Fruit fly (Drosophila melanogaster): Measurements from ENCODE around the gene Cyp4d2.

The Cyp4d2 gene

DNA sequence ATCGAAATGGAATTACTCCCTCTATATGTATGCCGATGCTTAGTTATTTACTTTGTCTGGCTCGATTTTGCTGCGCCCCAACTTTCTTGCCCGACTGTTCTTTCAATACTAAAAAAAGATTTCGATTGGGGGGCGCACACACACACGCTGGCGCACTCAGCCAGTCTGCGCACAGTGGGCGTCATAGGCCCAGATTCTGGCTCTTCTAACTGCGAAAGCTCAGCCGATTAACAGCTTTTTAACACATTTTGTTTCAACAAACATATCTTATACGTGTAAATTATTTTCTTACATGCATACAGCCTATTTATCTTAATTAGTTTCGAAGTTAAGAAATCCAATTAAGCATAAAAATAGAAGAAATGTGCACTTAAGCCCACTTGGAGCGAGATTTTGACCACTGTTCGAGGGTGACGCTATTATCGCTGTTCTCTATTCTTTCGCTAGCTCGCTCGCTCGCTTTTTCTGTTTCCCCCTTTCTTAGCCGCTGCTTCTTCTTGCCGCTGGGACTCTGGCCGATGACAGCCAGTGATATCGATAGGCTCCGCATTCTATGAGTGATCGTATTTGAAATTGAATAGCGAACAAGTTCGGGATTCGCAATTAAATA, 46.5 kb downstream of the Cyp4d2 start, which contains the start of gene Vinc (continued):
- TF ChIP-seq schlank (tag; optimal IDR thresholded peaks at IDR 0.05) (peak; percentile 45), CrebB (tag; optimal IDR thresholded peaks at IDR 0.05) (peak; percentile 75), CG6272 (GFP tag; IDR thresholded peaks at IDR 0.05) (peak; percentile 80), Meics (GFP tag; optimal IDR thresholded peaks at IDR 0.05) (peak; percentile 95), CG11456 (GFP tag; IDR thresholded peaks at IDR 0.05) (peak; percentile 87), CG16813 (GFP tag; IDR thresholded peaks at IDR 0.05; ENCODE audit: partially characterized antibody) (peak; percentile 49; the same call in 2 of the 3 replicates), CG4707 (GFP tag; optimal IDR thresholded peaks at IDR 0.05) (peak; percentile 100), CG12219 (GFP tag; optimal IDR thresholded peaks at IDR 0.05) (peak; percentile 90), CG12155 (GFP tag; optimal IDR thresholded peaks at IDR 0.05) (peak; percentile 96), dmrt99B (tag; optimal IDR thresholded peaks at IDR 0.05) (peak; percentile 80), CG4282 (GFP tag; optimal IDR thresholded peaks at IDR 0.05) (peak; percentile 18), Oaz (GFP tag; IDR thresholded peaks at IDR 0.05) (peak; percentile 51; the same call in 1 of the 2 replicates), CG9215 (GFP tag; IDR thresholded peaks at IDR 0.05) (peak; percentile 89), Dfd (GFP tag; optimal IDR thresholded peaks at IDR 0.05) (no peak), Optix (GFP tag; IDR thresholded peaks at IDR 0.05) (peak; percentile 52; the same call in 1 of the 3 replicates), Hr78 (GFP tag; optimal IDR thresholded peaks at IDR 0.05) (no peak), p53 (GFP tag; optimal IDR thresholded peaks at IDR 0.05) (peak; percentile 72), abd-A (tag; optimal IDR thresholded peaks at IDR 0.05) (no peak), CG30403 (GFP tag; optimal IDR thresholded peaks at IDR 0.05) (peak; percentile 84), CG12942 (GFP tag; optimal IDR thresholded peaks at IDR 0.05) (peak; percentile 67), bbx (GFP tag; IDR thresholded peaks at IDR 0.05; ENCODE audit: partially characterized antibody) (peak; percentile 68), CG3847 (GFP tag; IDR thresholded peaks at IDR 0.05) (peak; percentile 83), dan (GFP tag; IDR thresholded peaks at IDR 0.05) (no peak), CG16863 (GFP tag; optimal IDR thresholded peaks at IDR 0.05) (peak; percentile 59), CG11560 (tag; IDR thresholded peaks at IDR 0.05) (peak; percentile 64; the same call in 2 of the 3 replicates), CG17385 (GFP tag; optimal IDR thresholded peaks at IDR 0.05) (peak; percentile 96), pnt (GFP tag; optimal IDR thresholded peaks at IDR 0.05) (peak; percentile 85), Six4 (GFP tag; optimal IDR thresholded peaks at IDR 0.05) (peak; percentile 81), Lim3 (GFP tag; IDR thresholded peaks at IDR 0.05) (0 out of 2 replicates have a peak, but pooled peaks have one; percentile 40), CG10267 (tag; optimal IDR thresholded peaks at IDR 0.05) (peak; percentile 82), knrl (GFP tag; IDR thresholded peaks at IDR 0.05; ENCODE audit: partially characterized antibody) (peak; percentile 43; the same call in 1 of the 3 replicates), org-1 (GFP tag; optimal IDR thresholded peaks at IDR 0.05) (peak; percentile 53), CG8478 (optimal IDR thresholded peaks at IDR 0.05) (no peak), CG15601 (tag; optimal IDR thresholded peaks at IDR 0.05) (peak; percentile 54), sens-2 (GFP tag; IDR thresholded peaks at IDR 0.05) (peak; percentile 64), CG12659 (GFP tag; optimal IDR thresholded peaks at IDR 0.05) (peak; percentile 82), GATAe (GFP tag; conservative IDR thresholded peaks at IDR 0.05) (peak; percentile 78), slp2 (GFP tag; optimal IDR thresholded peaks at IDR 0.05) (peak; percentile 85), Hand (GFP tag; optimal IDR thresholded peaks at IDR 0.05) (peak; percentile 86), CG6654 (GFP tag; optimal IDR thresholded peaks at IDR 0.05) (peak; percentile 79), ac (GFP tag; optimal IDR thresholded peaks at IDR 0.05) (no peak), Sox100B (GFP tag; optimal IDR thresholded peaks at IDR 0.05) (no peak), CG10366 (GFP tag; IDR thresholded peaks at IDR 0.05) (peak; percentile 54), dysf (GFP tag; IDR thresholded peaks at IDR 0.05) (peak; percentile 95), aop (GFP tag; IDR thresholded peaks at IDR 0.05) (no peak), Awh (GFP tag; IDR thresholded peaks at IDR 0.05) (peak; percentile 52; the same call in 1 of the 2 replicates), B-H2 (GFP tag; optimal IDR thresholded peaks at IDR 0.05) (peak; percentile 76), jing (GFP tag; optimal IDR thresholded peaks at IDR 0.05) (no peak), cas (GFP tag; IDR thresholded peaks at IDR 0.05) (peak; percentile 68; the same call in 1 of the 2 replicates), CG13624 (GFP tag; optimal IDR thresholded peaks at IDR 0.05) (peak; percentile 91)

Data from whole organism, embryonic.